Fruit fly (Drosophila melanogaster) whole organism, pupa: ENCODE results near the gene CG31948.

Source experiments
- CG10348 ChIP-seq: fragments of 200-800 bp; sonication (Bioruptor generic); IDR thresholded peaks from 2 replicates; pipeline ENCODE4 v1.3.6; 2022; ENCODE audit warnings: missing biosample characterization, missing genetic modification characterization
- CG12605 ChIP-seq: fragments of 200-800 bp; sonication (Bioruptor generic); IDR thresholded peaks from 2 replicates; pipeline ENCODE4 v1.3.6; 2022; ENCODE audit warnings: missing biosample characterization, missing genetic modification characterization
- CG14655 ChIP-seq: fragments of 200-800 bp; sonication (Bioruptor generic); optimal IDR thresholded peaks from 3 replicates; lab custom pipeline; 2017; ENCODE audit warnings: mild to moderate bottlenecking, missing biosample characterization, missing genetic modification reagents, missing genetic modification characterization
- CG17806 ChIP-seq: fragments of 200-800 bp; sonication (Bioruptor generic); optimal IDR thresholded peaks from 2 replicates; lab custom pipeline; 2018; ENCODE audit warnings: missing biosample characterization, mild to moderate bottlenecking, missing genetic modification characterization, moderate library complexity
- CG8159 ChIP-seq: fragments of 200-800 bp; sonication (Bioruptor generic); optimal IDR thresholded peaks from 3 replicates; lab custom pipeline; 2018; ENCODE audit warnings: missing biosample characterization, mild to moderate bottlenecking, missing genetic modification characterization, moderate library complexity
- CG9948 ChIP-seq: fragments of 200-800 bp; sonication (Bioruptor generic); optimal IDR thresholded peaks from 2 replicates; lab custom pipeline; 2018; ENCODE audit warnings: missing biosample characterization, mild to moderate bottlenecking, missing genetic modification characterization, moderate library complexity
- gl ChIP-seq: fragments of 200-800 bp; sonication (Bioruptor generic); optimal IDR thresholded peaks from 2 replicates; lab custom pipeline; 2018; ENCODE audit warnings: missing biosample characterization, mild to moderate bottlenecking, missing genetic modification characterization

DNA sequence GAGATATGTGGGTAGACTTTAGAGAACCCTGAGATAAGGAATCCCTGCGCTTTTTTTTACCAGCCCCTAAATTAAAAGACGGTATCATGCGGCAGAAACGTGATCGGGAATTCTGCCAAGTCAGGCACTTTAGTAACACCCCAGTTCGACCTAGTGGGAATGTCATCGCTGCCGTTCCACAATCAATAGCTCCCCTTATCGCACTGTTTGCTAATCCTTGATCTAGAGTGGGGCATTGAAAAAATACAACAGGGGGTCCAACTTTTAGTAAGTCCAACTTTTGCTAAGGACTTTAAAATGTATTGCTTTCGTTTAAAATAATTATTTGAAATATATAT, 44.4 kb downstream of the CG31948 start:
- no peak for TF ChIP-seq CG17806
- no peak for TF ChIP-seq CG12605 (GFP tag; lab: Robert Waterston, UW)
- TF ChIP-seq CG10348: no peak
- TF ChIP-seq CG9948 (tag; lab: Kevin White, UChicago): no peak
- no peak for TF ChIP-seq gl (tag; lab: Kevin White, UChicago)
- TF ChIP-seq CG14655 (GFP tag; lab: Kevin White, UChicago): no peak
- no peak for TF ChIP-seq CG8159 (tag; lab: Kevin White, UChicago)
